Fruit fly (Drosophila melanogaster) whole organism, wandering third instar larva: ENCODE results near the gene ine.

Experiments
- CG32264 ChIP-seq: fragments of 200-800 bp; sonication (Bioruptor generic); optimal IDR thresholded peaks from 2 replicates; lab custom pipeline; 2016; ENCODE audit warnings: missing biosample characterization, missing genetic modification characterization
- Myc ChIP-seq: fragments of >200 bp; optimal IDR thresholded peaks from 2 replicates; lab custom pipeline; 2017
- OdsH ChIP-seq: fragments of 200-800 bp; sonication (Bioruptor generic); optimal IDR thresholded peaks from 2 replicates; lab custom pipeline; 2016; ENCODE audit warnings: missing biosample characterization, mild to moderate bottlenecking, missing genetic modification characterization
- dl ChIP-seq, 2 experiments: fragments of 175-275, 200-275 bp in 1 of 2; fragments of 200-275 bp in 1 of 2; sonication (Bioruptor generic); optimal IDR thresholded peaks; lab custom pipeline; 2018; ENCODE audit warnings: mild to moderate bottlenecking in 2 of 2, missing biosample characterization in 2 of 2, missing genetic modification characterization in 2 of 2, moderate library complexity in 2 of 2; ENCODE audit not compliant: partially characterized antibody in 2 of 2, insufficient read depth in 1 of 2
- dmrt93B ChIP-seq: fragments of 200-800 bp; sonication (Bioruptor generic); optimal IDR thresholded peaks from 2 replicates; lab custom pipeline; 2018; ENCODE audit warnings: missing biosample characterization, mild to moderate bottlenecking, missing genetic modification characterization
- usp ChIP-seq: fragments of >200 bp; optimal IDR thresholded peaks from 2 replicates; lab custom pipeline; 2017; ENCODE audit warnings: missing biosample characterization, missing genetic modification characterization

DNA sequence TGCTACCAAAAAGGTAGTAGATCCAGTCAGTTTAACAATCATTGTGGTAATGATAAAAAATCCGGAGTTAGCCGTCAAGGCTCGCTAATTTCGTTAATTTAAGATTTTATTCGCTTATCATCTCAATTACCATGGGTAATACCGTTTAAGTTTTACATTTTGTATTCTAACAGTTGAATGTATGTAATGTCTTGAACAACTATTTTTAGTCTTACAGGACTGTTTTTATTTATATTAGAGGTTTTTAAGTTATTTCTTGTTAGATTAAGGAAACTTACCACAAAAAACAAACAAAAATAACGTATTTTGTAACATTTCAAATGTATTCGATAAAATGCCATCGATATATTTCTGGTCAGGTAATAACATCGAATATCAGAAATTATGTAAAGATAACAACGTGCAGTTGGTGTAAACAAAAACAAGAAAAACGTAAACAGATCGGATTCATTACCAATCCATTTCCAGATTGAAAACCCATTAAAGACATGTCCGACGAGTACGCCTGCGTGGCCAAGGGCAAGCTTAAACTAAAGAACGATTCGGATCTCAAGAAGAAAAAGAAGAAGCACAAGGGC is 34.7 kb downstream of the ine start, which contains the start of the genes Sfp24F and CG15432:
- TF ChIP-seq Myc (lab: Kevin White, UChicago), result no peak
- no peak for TF ChIP-seq dl (GFP tag; optimal IDR thresholded peaks at IDR 0.05; lab: Kevin White, UChicago; ENCODE audit: insufficient read depth in 1 of 2, partially characterized antibody in 2 of 2)
- no peak for TF ChIP-seq CG32264 (GFP tag; lab: Kevin White, UChicago)
- TF ChIP-seq OdsH, result no peak
- TF ChIP-seq dmrt93B (GFP tag; lab: Kevin White, UChicago), result no peak
- TF ChIP-seq usp (GFP tag; lab: Kevin White, UChicago), result no peak
